Worm (Caenorhabditis elegans) whole organism, L2 larva: ENCODE measurements around the gene wapl-1.
A peak's percentile ranks its signal among the peaks of the same experiment; 100 is the strongest.

ENCODE experiments used
- C34F6.9 ChIP-seq: fragments of 150-350 bp; optimal IDR thresholded peaks from 2 replicates; lab custom pipeline; 2014; ENCODE audit warnings: missing biosample characterization, missing genetic modification characterization
- F13H6.1 ChIP-seq: sonication (generic microtip); optimal IDR thresholded peaks from 2 replicates; lab custom pipeline; 2016; ENCODE audit warnings: missing genetic modification characterization, missing compliant biosample characterization
- R02D3.7 ChIP-seq: fragments of 150-350 bp; optimal IDR thresholded peaks from 2 replicates; lab custom pipeline; 2014; ENCODE audit warnings: missing biosample characterization, missing genetic modification characterization
- Y55F3AM.14 ChIP-seq: fragments of 200-800 bp; sonication (Bioruptor generic); optimal IDR thresholded peaks from 2 replicates; lab custom pipeline; 2018; ENCODE audit warnings: mild to moderate bottlenecking, missing genetic modification characterization, missing compliant biosample characterization
- ZK546.5 ChIP-seq: sonication (generic microtip); optimal IDR thresholded peaks from 2 replicates; lab custom pipeline; 2017; ENCODE audit warnings: missing biosample characterization, missing genetic modification characterization
- alr-1 ChIP-seq: fragments of 150-350 bp; optimal IDR thresholded peaks from 2 replicates; lab custom pipeline; 2014; ENCODE audit warnings: missing biosample characterization, missing genetic modification characterization
- aly-2 ChIP-seq: fragments of 150-350 bp; optimal IDR thresholded peaks from 2 replicates; lab custom pipeline; 2014; ENCODE audit warnings: missing biosample characterization, missing genetic modification characterization
- ama-1 ChIP-seq: fragments of 150-350 bp; optimal IDR thresholded peaks from 2 replicates; lab custom pipeline; 2018; ENCODE audit warnings: inconsistent platforms
- blmp-1 ChIP-seq: sonication (generic microtip); optimal IDR thresholded peaks from 2 replicates; lab custom pipeline; 2017; ENCODE audit warnings: missing genetic modification characterization, mild to moderate bottlenecking, missing compliant biosample characterization, antibody characterized with exemption, moderate library complexity; ENCODE audit not compliant: insufficient read depth
- ceh-16 ChIP-seq: fragments of 150-350 bp; optimal IDR thresholded peaks from 2 replicates; lab custom pipeline; 2014; ENCODE audit warnings: missing biosample characterization, missing genetic modification characterization
- ceh-82 ChIP-seq: fragments of 150-350 bp; optimal IDR thresholded peaks from 2 replicates; lab custom pipeline; 2014; ENCODE audit warnings: missing biosample characterization, missing genetic modification characterization
- crh-2 ChIP-seq: sonication (generic microtip); optimal IDR thresholded peaks from 2 replicates; lab custom pipeline; 2017; ENCODE audit warnings: missing biosample characterization, missing genetic modification characterization
- dmd-4 ChIP-seq: sonication (generic microtip); optimal IDR thresholded peaks from 2 replicates; lab custom pipeline; 2017; ENCODE audit warnings: missing biosample characterization, missing genetic modification characterization
- egl-27 ChIP-seq: sonication (generic microtip); optimal IDR thresholded peaks from 3 replicates; lab custom pipeline; 2017; ENCODE audit warnings: missing biosample characterization, missing genetic modification reagents, missing genetic modification characterization
- elt-1 ChIP-seq: fragments of 150-350 bp; optimal IDR thresholded peaks from 2 replicates; lab custom pipeline; 2014; ENCODE audit warnings: missing biosample characterization, missing genetic modification characterization
- elt-3 ChIP-seq: sonication (generic microtip); optimal IDR thresholded peaks from 2 replicates; lab custom pipeline; 2017; ENCODE audit warnings: missing biosample characterization, missing genetic modification characterization
- fos-1 ChIP-seq: fragments of 150-350 bp; optimal IDR thresholded peaks from 2 replicates; lab custom pipeline; 2014; ENCODE audit warnings: missing biosample characterization, missing genetic modification characterization
- gmeb-1 ChIP-seq: fragments of 150-350 bp; optimal IDR thresholded peaks from 2 replicates; lab custom pipeline; 2014; ENCODE audit warnings: missing biosample characterization, missing genetic modification characterization
- lin-11 ChIP-seq: fragments of 150-350 bp; sonication (generic microtip); optimal IDR thresholded peaks from 2 replicates; lab custom pipeline; 2014; ENCODE audit warnings: missing biosample characterization, missing genetic modification characterization, inconsistent platforms, mixed read lengths
- lin-13 ChIP-seq: fragments of 150-350 bp; optimal IDR thresholded peaks from 2 replicates; lab custom pipeline; 2014; ENCODE audit warnings: missing biosample characterization, missing genetic modification reagents, missing genetic modification characterization
- lin-39 ChIP-seq: fragments of 150-350 bp; optimal IDR thresholded peaks from 2 replicates; lab custom pipeline; 2014; ENCODE audit warnings: missing biosample characterization, missing genetic modification reagents, missing genetic modification characterization
- lsy-2 ChIP-seq, 2 experiments: fragments of 150-350 bp in 1 of 2; sonication (generic microtip) in 1 of 2; optimal IDR thresholded peaks; 2 replicates each; lab custom pipeline; 2014 to 2017; ENCODE audit warnings: missing biosample characterization in 2 of 2, missing genetic modification characterization in 2 of 2
- mab-5 ChIP-seq: fragments of 150-350 bp; optimal IDR thresholded peaks from 2 replicates; lab custom pipeline; 2014; ENCODE audit warnings: missing biosample characterization, missing genetic modification characterization
- mbf-1 ChIP-seq: sonication (generic microtip); optimal IDR thresholded peaks from 2 replicates; lab custom pipeline; 2017; ENCODE audit warnings: missing biosample characterization, missing genetic modification characterization
- mdl-1 ChIP-seq, 2 experiments: fragments of 150-350 bp in 1 of 2; sonication (generic microtip) in 1 of 2; optimal IDR thresholded peaks; 2 replicates each; lab custom pipeline; 2017; ENCODE audit warnings: missing biosample characterization in 2 of 2, missing genetic modification characterization in 2 of 2
- nhr-10 ChIP-seq: sonication (generic microtip); optimal IDR thresholded peaks from 2 replicates; lab custom pipeline; 2017; ENCODE audit warnings: missing biosample characterization, missing genetic modification characterization
- nhr-11 ChIP-seq: fragments of 150-350 bp; optimal IDR thresholded peaks from 2 replicates; lab custom pipeline; 2014; ENCODE audit warnings: missing biosample characterization, missing genetic modification characterization
- nhr-12 ChIP-seq: fragments of 150-350 bp; optimal IDR thresholded peaks from 2 replicates; lab custom pipeline; 2014; ENCODE audit warnings: missing biosample characterization, missing genetic modification characterization
- nhr-129 ChIP-seq: fragments of 150-350 bp; optimal IDR thresholded peaks from 2 replicates; lab custom pipeline; 2014; ENCODE audit warnings: missing biosample characterization, missing genetic modification characterization
- nhr-21 ChIP-seq: fragments of 150-350 bp; optimal IDR thresholded peaks from 2 replicates; lab custom pipeline; 2014; ENCODE audit warnings: missing biosample characterization, missing genetic modification characterization
- nhr-23 ChIP-seq: fragments of 150-350 bp; optimal IDR thresholded peaks from 2 replicates; lab custom pipeline; 2014; ENCODE audit warnings: missing biosample characterization, missing genetic modification reagents, missing genetic modification characterization
- nhr-237 ChIP-seq: fragments of 150-350 bp; optimal IDR thresholded peaks from 2 replicates; lab custom pipeline; 2014; ENCODE audit warnings: missing biosample characterization, missing genetic modification characterization
- nhr-25 ChIP-seq: fragments of 150-350 bp; sonication (generic microtip); optimal IDR thresholded peaks from 3 replicates; lab custom pipeline; 2014; ENCODE audit warnings: missing biosample characterization, missing genetic modification characterization
- nhr-6 ChIP-seq: fragments of 150-350 bp; optimal IDR thresholded peaks from 2 replicates; lab custom pipeline; 2014; ENCODE audit warnings: missing biosample characterization, missing genetic modification characterization
- nhr-77 ChIP-seq: fragments of 150-350 bp; optimal IDR thresholded peaks from 2 replicates; lab custom pipeline; 2014; ENCODE audit warnings: missing biosample characterization, missing genetic modification characterization
- peb-1 ChIP-seq: fragments of 150-350 bp; optimal IDR thresholded peaks from 2 replicates; lab custom pipeline; 2014; ENCODE audit warnings: missing biosample characterization, missing genetic modification characterization
- sem-4 ChIP-seq: fragments of 150-350 bp; optimal IDR thresholded peaks from 2 replicates; lab custom pipeline; 2014; ENCODE audit warnings: missing biosample characterization, missing genetic modification reagents, missing genetic modification characterization
- skn-1 ChIP-seq: sonication (generic microtip); optimal IDR thresholded peaks from 2 replicates; lab custom pipeline; 2017; ENCODE audit warnings: missing biosample characterization, missing genetic modification characterization
- sma-3 ChIP-seq: sonication (generic microtip); optimal IDR thresholded peaks from 2 replicates; lab custom pipeline; 2016; ENCODE audit warnings: missing genetic modification reagents, missing genetic modification characterization, missing compliant biosample characterization
- sma-9 ChIP-seq, 2 experiments: fragments of 150-350 bp in 1 of 2; sonication (generic microtip) in 1 of 2; optimal IDR thresholded peaks; 2 replicates each; lab custom pipeline; 2014 to 2016; ENCODE audit warnings: missing genetic modification characterization in 2 of 2, mild to moderate bottlenecking in 1 of 2, missing biosample characterization in 1 of 2, missing compliant biosample characterization in 1 of 2, missing genetic modification reagents in 1 of 2, moderate library complexity in 1 of 2
- snpc-4 ChIP-seq: fragments of 150-350 bp; optimal IDR thresholded peaks from 2 replicates; lab custom pipeline; 2014; ENCODE audit warnings: missing biosample characterization, missing genetic modification characterization
- unc-39 ChIP-seq: fragments of 150-350 bp; optimal IDR thresholded peaks from 2 replicates; lab custom pipeline; 2014; ENCODE audit warnings: missing biosample characterization, missing genetic modification characterization
- unc-55 ChIP-seq: fragments of 150-350 bp; sonication (generic microtip); optimal IDR thresholded peaks from 3 replicates; lab custom pipeline; 2014; ENCODE audit warnings: missing biosample characterization, missing genetic modification reagents, missing genetic modification characterization
- unc-62 ChIP-seq: fragments of 150-350 bp; optimal IDR thresholded peaks from 2 replicates; lab custom pipeline; 2014; ENCODE audit warnings: missing biosample characterization, missing genetic modification reagents, missing genetic modification characterization
- zag-1 ChIP-seq: fragments of 150-350 bp; optimal IDR thresholded peaks from 2 replicates; lab custom pipeline; 2014; ENCODE audit warnings: missing biosample characterization, missing genetic modification characterization
- ztf-1 ChIP-seq: fragments of 200-800 bp; sonication (Bioruptor generic); conservative IDR thresholded peaks from 2 replicates; pipeline ENCODE4 v1.3.6; 2022; ENCODE audit warnings: missing genetic modification characterization, missing compliant biosample characterization
- ztf-11 ChIP-seq: sonication (generic microtip); optimal IDR thresholded peaks from 2 replicates; lab custom pipeline; 2017; ENCODE audit warnings: missing biosample characterization, missing genetic modification characterization
- ztf-4 ChIP-seq: fragments of 150-350 bp; optimal IDR thresholded peaks from 2 replicates; lab custom pipeline; 2014; ENCODE audit warnings: missing biosample characterization, missing genetic modification characterization

The wapl-1 gene

ce11 chrIV:4478612-4479011 lies 33.1 kb upstream of the wapl-1 start:
- no peak for TF ChIP-seq lin-11
- no peak for TF ChIP-seq dmd-4 (tag; lab: Kevin White, UChicago)
- peak; percentile 64 for TF ChIP-seq sma-9 (GFP tag; optimal IDR thresholded peaks at IDR 0.05; lab: Kevin White, UChicago)
- TF ChIP-seq sma-9 (tag; optimal IDR thresholded peaks at IDR 0.05; lab: Kevin White, UChicago): no peak
- no peak for TF ChIP-seq sma-3 (GFP tag; lab: Kevin White, UChicago)
- TF ChIP-seq egl-27 (tag; lab: Kevin White, UChicago): no peak
- TF ChIP-seq elt-3 (tag; lab: Kevin White, UChicago): no peak

DNA sequence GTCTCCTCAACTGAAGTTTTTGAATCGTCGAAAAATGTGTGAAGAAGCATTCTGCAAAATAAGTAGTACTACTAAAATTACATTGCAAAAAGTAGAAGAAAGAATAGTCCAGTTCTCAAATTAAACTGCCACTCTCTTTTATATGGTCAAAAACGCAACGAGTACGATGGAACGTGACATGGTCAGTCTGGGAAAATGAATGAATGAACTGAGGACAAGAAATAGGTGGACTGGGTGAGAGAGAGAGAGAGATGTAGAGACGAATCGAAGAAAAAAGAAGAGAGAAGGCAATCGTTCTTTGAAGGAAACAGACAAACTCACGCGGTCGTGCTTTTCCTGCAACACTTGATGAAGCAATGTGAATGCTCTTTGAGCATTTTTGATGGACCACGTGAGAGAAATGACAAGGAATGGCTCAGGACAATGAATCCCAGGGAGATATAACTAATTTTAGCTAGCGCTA lies 31.5 kb upstream of the wapl-1 start, which contains the start of gene M01H9.3:
TSS of gene M01H9.3 (minus strand) at position 51 of the 463 bp plus-strand sequence.
- TF ChIP-seq ztf-4 (tag; lab: Kevin White, UChicago): peak; percentile 76
- no peak for TF ChIP-seq lin-11
- no peak for TF ChIP-seq ceh-82 (tag; lab: Kevin White, UChicago)
- TF ChIP-seq mab-5 (tag; lab: Kevin White, UChicago): peak; percentile 52
- no peak for TF ChIP-seq peb-1 (tag; lab: Kevin White, UChicago)
- TF ChIP-seq crh-2 (tag; lab: Kevin White, UChicago): peak; percentile 79
- TF ChIP-seq elt-1: no peak
- TF ChIP-seq alr-1 (tag; lab: Kevin White, UChicago): no peak
- TF ChIP-seq unc-55 (GFP tag; lab: Kevin White, UChicago): peak; percentile 57
- TF ChIP-seq ztf-11: no peak
- peak; percentile 15 for TF ChIP-seq snpc-4 (tag; lab: Kevin White, UChicago)
- peak; percentile 39 for TF ChIP-seq sma-3 (GFP tag; lab: Kevin White, UChicago)
- no peak for TF ChIP-seq elt-3 (tag; lab: Kevin White, UChicago)
- TF ChIP-seq egl-27 (tag; lab: Kevin White, UChicago): no peak
- TF ChIP-seq nhr-129: peak; percentile 97
- TF ChIP-seq nhr-25 (tag; lab: Kevin White, UChicago): peak; percentile 60
- peak; percentile 24 for TF ChIP-seq gmeb-1 (tag; lab: Kevin White, UChicago)
- TF ChIP-seq dmd-4 (tag; lab: Kevin White, UChicago): no peak
- TF ChIP-seq blmp-1 (tag; lab: Kevin White, UChicago): no peak
- TF ChIP-seq lin-39 (tag; lab: Kevin White, UChicago): no peak
- peak; percentile 81 for TF ChIP-seq F13H6.1
- peak in 1 of 2 experiments; percentile 68 for TF ChIP-seq mdl-1 (tag; optimal IDR thresholded peaks at IDR 0.05; lab: Kevin White, UChicago)
- TF ChIP-seq lin-13 (GFP tag; lab: Kevin White, UChicago): no peak
- TF ChIP-seq nhr-237 (tag; lab: Kevin White, UChicago): no peak
- no peak for TF ChIP-seq nhr-12 (tag; lab: Kevin White, UChicago)
- TF ChIP-seq nhr-11 (tag; lab: Kevin White, UChicago): no peak
- peak; percentile 1 for TF ChIP-seq zag-1 (tag; lab: Kevin White, UChicago)
- TF ChIP-seq fos-1 (tag; lab: Kevin White, UChicago): peak; percentile 55
- TF ChIP-seq sem-4 (tag; lab: Kevin White, UChicago): peak; percentile 44
- no peak for TF ChIP-seq Y55F3AM.14 (GFP tag; lab: Kevin White, UChicago)
- no peak for TF ChIP-seq nhr-77
- TF ChIP-seq aly-2 (tag; lab: Kevin White, UChicago): no peak
- peak; percentile 80 for TF ChIP-seq nhr-6 (tag; lab: Kevin White, UChicago)
- peak in 1 of 2 experiments; percentile 76 for TF ChIP-seq lsy-2 (tag; optimal IDR thresholded peaks at IDR 0.05; lab: Kevin White, UChicago)
- no peak for TF ChIP-seq unc-62 (GFP tag; lab: Kevin White, UChicago)
- TF ChIP-seq mbf-1 (tag; lab: Kevin White, UChicago): no peak
- no peak for TF ChIP-seq ztf-1 (GFP tag; lab: Robert Waterston, UW)
- TF ChIP-seq ama-1 (lab: Kevin White, UChicago): peak; percentile 91
- TF ChIP-seq unc-39 (tag; lab: Kevin White, UChicago): no peak
- TF ChIP-seq R02D3.7 (tag; lab: Kevin White, UChicago): no peak
- no peak for TF ChIP-seq nhr-23 (tag; lab: Kevin White, UChicago)
- TF ChIP-seq sma-9 (GFP tag; optimal IDR thresholded peaks at IDR 0.05; lab: Kevin White, UChicago): peak; percentile 90
- no peak for TF ChIP-seq sma-9 (tag; optimal IDR thresholded peaks at IDR 0.05; lab: Kevin White, UChicago)
- TF ChIP-seq C34F6.9 (tag; lab: Kevin White, UChicago): peak; percentile 82
- TF ChIP-seq nhr-10 (tag; lab: Kevin White, UChicago): no peak
- TF ChIP-seq skn-1: no peak
- no peak for TF ChIP-seq ZK546.5
- TF ChIP-seq nhr-21 (tag; lab: Kevin White, UChicago): peak; percentile 20
- TF ChIP-seq ceh-16 (tag; lab: Kevin White, UChicago): no peak
